Worm (Caenorhabditis elegans): Measurements from ENCODE around the gene K08B12.1.

- TF ChIP-seq dao-5 (tag; optimal IDR thresholded peaks at IDR 0.05): no peak
- no peak for TF ChIP-seq W03F9.2 (tag; optimal IDR thresholded peaks at IDR 0.05)
- no peak for TF ChIP-seq him-1 (tag; optimal IDR thresholded peaks at IDR 0.05)
Measured at ce11 chrV:6217834-6218233, 41.3 kb upstream of the K08B12.1 start, which contains the start of gene str-206.

All from whole organism, L4/young adult.